Fruit fly (Drosophila melanogaster) S2 (cell line): Measurements from ENCODE around the gene CG5715.

Experiments used
- CG8478 ChIP-seq: fragments of >200 bp; optimal IDR thresholded peaks from 2 replicates; lab custom pipeline; 2018
- CTCF ChIP-seq, 2 experiments: fragments of >200 bp; optimal IDR thresholded peaks; 2 replicates each; lab custom pipeline; 2018

DNA sequence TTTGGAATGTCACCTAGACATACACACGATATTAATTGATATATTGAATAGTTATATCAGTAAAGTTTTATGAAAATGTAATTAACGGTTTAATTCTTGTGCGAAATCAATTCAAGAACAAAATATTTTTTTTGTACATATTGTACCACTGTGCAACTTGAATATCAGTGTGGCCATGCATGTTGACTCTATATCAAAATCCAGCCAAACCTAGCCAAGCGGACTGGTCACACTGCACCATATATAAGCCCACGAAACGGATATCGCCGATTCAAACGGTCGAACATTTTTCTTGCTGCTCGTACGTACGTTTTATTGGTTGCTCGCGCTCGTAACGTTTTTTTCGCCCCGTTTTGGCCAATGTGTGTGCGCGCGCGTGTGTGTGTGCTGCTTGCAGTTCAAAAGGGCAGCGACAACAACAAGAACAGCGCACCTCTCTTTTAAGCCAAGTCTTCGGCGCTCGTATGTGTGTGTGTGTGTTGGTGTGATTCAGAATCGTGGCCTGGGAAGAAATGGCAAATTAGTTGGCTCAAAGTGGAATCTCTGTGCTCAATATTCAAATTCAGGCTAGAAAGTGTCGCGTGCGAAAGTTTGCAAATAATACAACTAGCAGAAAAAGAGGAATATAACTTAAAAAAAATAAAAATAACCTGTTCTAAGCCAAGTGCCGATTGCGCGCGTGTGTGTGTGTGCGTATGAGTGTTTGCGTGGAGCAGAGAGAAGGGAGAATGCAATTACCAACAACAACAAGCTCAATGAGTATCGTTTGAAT lies 771 bp upstream of the CG5715 start, which contains the start of gene crb:
- TF ChIP-seq CTCF (optimal IDR thresholded peaks at IDR 0.05; lab: Kevin White, UChicago) (no peak), CG8478 (no peak)
